Worm (Caenorhabditis elegans): ENCODE measurements around the gene C41H7.9.

DNA sequence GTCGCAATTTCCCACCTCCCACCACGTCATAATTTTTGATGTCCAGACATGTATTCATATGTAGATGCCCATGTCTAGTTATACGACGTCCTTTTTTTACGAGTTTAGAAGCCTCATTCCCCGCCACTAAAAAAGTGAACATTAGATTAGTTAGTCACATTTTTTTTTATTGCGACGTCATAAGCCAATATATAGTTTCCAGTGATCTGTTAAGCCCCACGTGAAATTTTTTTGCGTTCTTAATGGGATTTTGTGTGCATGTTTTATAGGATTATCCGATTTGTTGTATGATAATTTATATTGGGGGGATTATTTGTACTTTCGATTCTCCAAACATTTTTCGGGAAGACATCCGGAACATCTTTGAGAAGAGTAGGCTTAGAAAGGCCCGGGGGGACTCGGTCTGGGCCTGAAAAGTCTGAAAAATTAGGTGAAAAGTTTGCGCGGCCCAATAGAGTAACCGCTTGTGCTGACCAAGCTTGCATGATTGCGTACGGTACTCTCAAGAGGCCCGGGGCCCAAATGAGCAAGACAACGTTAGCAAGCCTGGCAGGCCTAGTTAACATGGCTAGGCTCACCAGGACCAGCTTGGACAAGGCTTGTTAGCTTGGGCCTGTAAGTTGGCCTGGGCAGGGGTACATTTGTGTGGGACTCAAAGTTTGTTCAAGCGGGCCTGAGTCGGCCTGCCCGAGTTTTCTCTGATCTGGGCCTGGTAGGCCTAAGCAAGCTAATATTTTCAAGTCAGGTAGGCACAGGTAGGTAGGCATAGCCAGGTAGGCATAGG, 46.6 kb downstream of the C41H7.9 start:
- no peak for TF ChIP-seq mdl-1 (tag; optimal IDR thresholded peaks at IDR 0.05)
- TF ChIP-seq unc-62 (GFP tag; optimal IDR thresholded peaks at IDR 0.05): no peak
- no peak for TF ChIP-seq nhr-77 (tag; optimal IDR thresholded peaks at IDR 0.05)
- TF ChIP-seq elt-2 (tag; optimal IDR thresholded peaks at IDR 0.05): no peak
- no peak for TF ChIP-seq eor-1 (tag; optimal IDR thresholded peaks at IDR 0.05)
- TF ChIP-seq nfya-1 (tag; optimal IDR thresholded peaks at IDR 0.05; ENCODE audit: insufficient read depth): no peak
- no peak for TF ChIP-seq pqm-1 (tag; optimal IDR thresholded peaks at IDR 0.05)
- no peak for TF ChIP-seq sea-2 (GFP tag; optimal IDR thresholded peaks at IDR 0.05)
- no peak for TF ChIP-seq snpc-4 (tag; optimal IDR thresholded peaks at IDR 0.05)
- TF ChIP-seq ama-1 (optimal IDR thresholded peaks at IDR 0.05): no peak
- TF ChIP-seq ceh-82 (tag; optimal IDR thresholded peaks at IDR 0.05): no peak
- no peak for TF ChIP-seq R02D3.7 (tag; optimal IDR thresholded peaks at IDR 0.05)
- TF ChIP-seq nhr-28 (tag; optimal IDR thresholded peaks at IDR 0.05): no peak
- TF ChIP-seq ceh-9 (tag; optimal IDR thresholded peaks at IDR 0.05): no peak

Measured in whole organism, L3 larva.